Fruit fly (Drosophila melanogaster) whole organism, prepupa: Measurements from ENCODE around the gene CG46468.
A peak's percentile ranks its signal among the peaks of the same experiment; 100 is the strongest.

Experiments used
- CG11902 ChIP-seq: fragments of 200-800 bp; sonication (Bioruptor generic); optimal IDR thresholded peaks from 3 replicates; lab custom pipeline; 2016; ENCODE audit warnings: missing biosample characterization, missing genetic modification characterization
- CG1621 ChIP-seq: fragments of 200-800 bp; sonication (Bioruptor generic); optimal IDR thresholded peaks from 3 replicates; lab custom pipeline; 2018; ENCODE audit warnings: missing biosample characterization, mild to moderate bottlenecking, missing genetic modification characterization
- CG34406 ChIP-seq: fragments of 200-800 bp; sonication (Bioruptor generic); optimal IDR thresholded peaks from 3 replicates; lab custom pipeline; 2016; ENCODE audit warnings: missing biosample characterization, missing genetic modification characterization
- CG3919 ChIP-seq: fragments of 200-800 bp; sonication (Bioruptor generic); optimal IDR thresholded peaks from 3 replicates; lab custom pipeline; 2016; ENCODE audit warnings: missing biosample characterization, missing genetic modification characterization
- CG4318 ChIP-seq: fragments of 200-800 bp; sonication (Bioruptor generic); optimal IDR thresholded peaks from 3 replicates; lab custom pipeline; 2017; ENCODE audit warnings: missing biosample characterization, mild to moderate bottlenecking, missing genetic modification characterization
- CG6792 ChIP-seq: fragments of 200-800 bp; sonication (Bioruptor generic); optimal IDR thresholded peaks from 3 replicates; lab custom pipeline; 2016; ENCODE audit warnings: missing biosample characterization, missing genetic modification characterization
- CG7368 ChIP-seq: fragments of 200-800 bp; sonication (Bioruptor generic); optimal IDR thresholded peaks from 3 replicates; lab custom pipeline; 2016; ENCODE audit warnings: missing biosample characterization, missing genetic modification characterization
- CG8119 ChIP-seq: fragments of 200-800 bp; sonication (Bioruptor generic); IDR thresholded peaks from 3 replicates; pipeline ENCODE4 v1.3.6; 2022; ENCODE audit warnings: missing biosample characterization, missing genetic modification characterization
- CG9139 ChIP-seq: fragments of 200-800 bp; sonication (Bioruptor generic); optimal IDR thresholded peaks from 3 replicates; lab custom pipeline; 2017; ENCODE audit warnings: missing biosample characterization, mild to moderate bottlenecking, missing genetic modification characterization
- Eip78C ChIP-seq: fragments of 200-800 bp; sonication (Bioruptor generic); peaks from one replicate; lab custom pipeline; 2016; ENCODE audit warnings: missing biosample characterization, missing genetic modification characterization
- Hr4 ChIP-seq: fragments of 200-800 bp; sonication (Bioruptor generic); optimal IDR thresholded peaks from 3 replicates; lab custom pipeline; 2016; ENCODE audit warnings: missing biosample characterization, missing genetic modification characterization
- Sox15 ChIP-seq: fragments of 200-800 bp; sonication (Bioruptor generic); optimal IDR thresholded peaks from 3 replicates; lab custom pipeline; 2016; ENCODE audit warnings: missing biosample characterization, missing genetic modification characterization
- spab ChIP-seq: fragments of 200-800 bp; sonication (Bioruptor generic); optimal IDR thresholded peaks from 2 replicates; lab custom pipeline; 2017; ENCODE audit warnings: missing biosample characterization, mild to moderate bottlenecking, missing genetic modification characterization, missing genetic modification reagents

DNA sequence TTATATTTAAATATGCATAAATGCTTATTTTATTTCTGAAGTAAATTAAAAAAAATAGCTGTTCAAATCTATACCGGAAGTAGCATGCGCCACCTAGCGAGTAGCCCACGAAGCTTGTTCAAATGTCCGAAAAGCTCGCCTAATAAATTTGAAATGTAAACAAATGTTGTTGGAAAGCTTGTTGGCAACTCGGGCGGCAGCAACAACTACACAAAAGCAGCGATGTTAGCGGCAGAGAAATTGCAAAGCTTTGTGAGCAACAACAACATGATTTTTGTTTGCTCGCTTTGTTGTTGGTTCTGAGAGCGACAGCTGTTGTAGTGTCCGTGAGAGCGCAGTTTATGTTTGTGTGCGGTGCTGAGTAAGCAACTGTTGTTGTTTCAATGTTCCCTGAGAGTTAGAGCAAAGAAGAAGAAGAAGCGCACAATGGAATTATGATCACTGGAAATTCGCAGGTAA is 2.2 kb upstream of the CG46468 start:
- peak; percentile 72 for TF ChIP-seq CG34406 (GFP tag; lab: Kevin White, UChicago)
- TF ChIP-seq Hr4 (GFP tag; lab: Kevin White, UChicago): peak; percentile 81
- no peak for TF ChIP-seq CG4318 (GFP tag; lab: Kevin White, UChicago)
- TF ChIP-seq Sox15 (GFP tag; lab: Kevin White, UChicago): no peak
- no peak for TF ChIP-seq CG9139 (GFP tag; lab: Kevin White, UChicago)
- TF ChIP-seq CG7368: peak; percentile 85
- no peak for TF ChIP-seq CG11902 (GFP tag; lab: Kevin White, UChicago)
- peak; percentile 68 for TF ChIP-seq CG8119 (GFP tag; lab: Robert Waterston, UW)
- peak; percentile 43 for TF ChIP-seq CG1621 (tag; lab: Kevin White, UChicago)
- TF ChIP-seq spab (GFP tag; lab: Kevin White, UChicago): peak; percentile 26
- TF ChIP-seq CG3919 (GFP tag; lab: Kevin White, UChicago): peak; percentile 89
- peak; percentile 96 for TF ChIP-seq Eip78C
- TF ChIP-seq CG6792: peak; percentile 82
